Worm (Caenorhabditis elegans) whole organism, midembryonic: ENCODE results near the gene F38H4.4.

Experiments
- T22C8.4 ChIP-seq: fragments of 200-800 bp; sonication (Bioruptor generic); IDR thresholded peaks from 2 replicates; pipeline ENCODE4 v1.3.6; 2022; ENCODE audit warnings: missing genetic modification characterization, missing compliant biosample characterization
- cog-1 ChIP-seq: sonication (generic microtip); optimal IDR thresholded peaks from 2 replicates; lab custom pipeline; 2016; ENCODE audit warnings: missing genetic modification characterization, missing compliant biosample characterization
- flt-1 ChIP-seq: fragments of 200-800 bp; sonication (Bioruptor generic); IDR thresholded peaks from 2 replicates; pipeline ENCODE4 v1.3.6; 2022; ENCODE audit warnings: missing genetic modification characterization, missing compliant biosample characterization
- klf-2 ChIP-seq: fragments of 200-800 bp; sonication (Bioruptor generic); conservative IDR thresholded peaks from 2 replicates; pipeline ENCODE4 v1.3.6; 2022; ENCODE audit warnings: missing genetic modification reagents, missing genetic modification characterization, missing compliant biosample characterization
- ref-1 ChIP-seq: fragments of 200-800 bp; sonication (Bioruptor generic); conservative IDR thresholded peaks from 2 replicates; pipeline ENCODE4 v1.3.6; 2022; ENCODE audit warnings: missing genetic modification reagents, missing genetic modification characterization, missing compliant biosample characterization
- tab-1 ChIP-seq: fragments of 200-800 bp; sonication (Bioruptor generic); IDR thresholded peaks from 2 replicates; pipeline ENCODE4 v1.3.6; 2022; ENCODE audit warnings: missing genetic modification characterization, missing compliant biosample characterization
- ztf-29 ChIP-seq: fragments of 200-800 bp; sonication (Bioruptor generic); IDR thresholded peaks from 2 replicates; pipeline ENCODE4 v1.3.6; 2022; ENCODE audit warnings: missing genetic modification reagents, missing genetic modification characterization, missing compliant biosample characterization

DNA sequence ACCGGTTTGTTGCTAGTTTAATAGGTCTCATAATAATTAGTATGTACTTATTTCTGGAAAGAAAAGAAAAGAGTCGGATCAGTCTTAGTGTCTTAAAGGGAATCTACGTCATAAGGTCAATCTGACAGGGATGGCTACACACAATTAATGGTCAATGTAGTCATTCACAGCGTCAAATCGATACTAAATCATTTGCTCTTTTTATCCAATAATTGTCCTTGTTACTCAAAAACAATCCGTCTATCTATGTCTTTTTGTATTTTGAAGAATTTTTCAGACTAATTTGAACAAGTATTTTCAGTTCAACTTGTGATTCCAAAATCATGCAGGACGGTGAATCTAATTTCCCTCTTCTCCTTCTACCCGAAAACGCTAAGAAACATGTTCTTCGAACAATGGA lies 9.4 kb upstream of the F38H4.4 start, which contains the start of gene fbxb-3:
- TF ChIP-seq flt-1 (GFP tag; lab: Robert Waterston, UW) (no peak), ref-1 (no peak), T22C8.4 (GFP tag; lab: Robert Waterston, UW) (no peak), klf-2 (GFP tag; lab: Robert Waterston, UW) (no peak), ztf-29 (GFP tag; lab: Robert Waterston, UW) (no peak), cog-1 (no peak), tab-1 (GFP tag; lab: Robert Waterston, UW) (no peak)
